Fruit fly (Drosophila melanogaster): ENCODE measurements around the gene Glyp.
A peak's percentile ranks its signal among the peaks of the same experiment; 100 is the strongest.

Glyp gene

DNA sequence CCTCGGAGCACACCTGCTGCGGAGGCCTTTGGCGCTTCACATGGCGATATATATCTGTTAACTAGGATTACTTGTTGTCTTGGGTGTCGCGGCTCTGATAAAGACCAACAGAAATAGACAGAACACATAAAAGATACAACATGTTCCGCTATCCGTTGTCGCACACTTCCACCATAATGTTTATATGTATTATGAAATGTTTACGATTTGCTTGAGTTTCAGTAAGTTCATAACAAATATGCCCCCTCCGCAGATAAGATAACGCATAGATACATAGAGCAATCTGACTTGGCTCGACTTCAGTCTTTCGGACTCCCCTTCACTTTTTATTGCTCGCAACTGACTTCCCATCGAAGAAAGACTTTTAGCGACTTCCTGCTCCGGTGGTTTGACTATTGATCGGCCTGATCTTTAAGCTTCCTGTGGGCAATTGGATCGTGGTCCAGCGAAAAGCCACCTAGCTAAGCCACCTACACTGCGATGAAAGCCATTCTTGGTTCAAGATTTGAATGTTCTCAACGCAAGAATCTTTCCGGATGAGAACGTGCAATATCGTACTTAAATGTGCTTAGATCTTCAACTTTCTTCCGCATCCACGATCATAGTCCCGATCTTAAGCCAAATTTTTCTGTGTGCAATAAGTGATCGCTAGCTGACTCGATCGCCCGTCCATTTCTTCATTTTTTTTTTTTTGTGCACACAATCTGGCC is 37.7 kb downstream of the Glyp start (continued):
- TF ChIP-seq seq (GFP tag; IDR thresholded peaks at IDR 0.05) (no peak), h (optimal IDR thresholded peaks at IDR 0.05) (no peak), CG4617 (GFP tag; optimal IDR thresholded peaks at IDR 0.05; ENCODE audit: borderline replicate concordance) (no peak), PHDP (tag; optimal IDR thresholded peaks at IDR 0.05) (peak; percentile 41), Awh (GFP tag; IDR thresholded peaks at IDR 0.05) (no peak), luna (GFP tag; optimal IDR thresholded peaks at IDR 0.05) (no peak), CG18476 (GFP tag; optimal IDR thresholded peaks at IDR 0.05) (no peak), phol (tag; optimal IDR thresholded peaks at IDR 0.05) (no peak), dimm (GFP tag; IDR thresholded peaks at IDR 0.05) (no peak), CG33557 (GFP tag; optimal IDR thresholded peaks at IDR 0.05) (peak; percentile 16), Xrp1 (GFP tag; IDR thresholded peaks at IDR 0.05) (peak; percentile 32; the same call in 1 of the 2 replicates), lmd (GFP tag; IDR thresholded peaks at IDR 0.05) (no peak), Drgx (GFP tag; IDR thresholded peaks at IDR 0.05) (peak; percentile 81), cg (GFP tag; optimal IDR thresholded peaks at IDR 0.05) (peak; percentile 30), CG5180 (GFP tag; optimal IDR thresholded peaks at IDR 0.05) (peak; percentile 50), caup (GFP tag; optimal IDR thresholded peaks at IDR 0.05; ENCODE audit: severe bottlenecking) (peak; percentile 69), crol (GFP tag; IDR thresholded peaks at IDR 0.05) (no peak), CG15514 (GFP tag; optimal IDR thresholded peaks at IDR 0.05) (peak; percentile 13), Dek (tag; optimal IDR thresholded peaks at IDR 0.05) (no peak), nmo (GFP tag; optimal IDR thresholded peaks at IDR 0.05) (no peak), CG30020 (tag; optimal IDR thresholded peaks at IDR 0.05) (no peak), CG3407 (GFP tag; optimal IDR thresholded peaks at IDR 0.05) (peak; percentile 20), Asciz (GFP tag; optimal IDR thresholded peaks at IDR 0.05) (peak; percentile 48), grn (GFP tag; optimal IDR thresholded peaks at IDR 0.05) (peak; percentile 65), CG16863 (GFP tag; optimal IDR thresholded peaks at IDR 0.05) (no peak), CG6654 (GFP tag; optimal IDR thresholded peaks at IDR 0.05) (no peak), CG18262 (tag; optimal IDR thresholded peaks at IDR 0.05) (peak; percentile 4), CG6765 (GFP tag; optimal IDR thresholded peaks at IDR 0.05) (peak; percentile 29), CG11695 (GFP tag; IDR thresholded peaks at IDR 0.05) (no peak), CG15269 (tag; optimal IDR thresholded peaks at IDR 0.05) (peak; percentile 46), CG11247 (GFP tag; IDR thresholded peaks at IDR 0.05) (no peak), wdn (GFP tag; IDR thresholded peaks at IDR 0.05) (no peak), dpn (GFP tag; optimal IDR thresholded peaks at IDR 0.05) (no peak), CG3281 (GFP tag; optimal IDR thresholded peaks at IDR 0.05) (peak; percentile 54), CG34376 (GFP tag; optimal IDR thresholded peaks at IDR 0.05) (peak; percentile 40), CG14441 (GFP tag; IDR thresholded peaks at IDR 0.05) (no peak), CG33213 (GFP tag; optimal IDR thresholded peaks at IDR 0.05) (no peak), Chrac-16 (GFP tag; optimal IDR thresholded peaks at IDR 0.05) (no peak), Antp (GFP tag; optimal IDR thresholded peaks at IDR 0.05) (no peak), gcm (GFP tag; optimal IDR thresholded peaks at IDR 0.05) (peak; percentile 45), Taf1 (GFP tag; IDR thresholded peaks at IDR 0.05) (no peak), trh (GFP tag; optimal IDR thresholded peaks at IDR 0.05) (no peak), lov (optimal IDR thresholded peaks at IDR 0.05) (no peak), lov (GFP tag; IDR thresholded peaks at IDR 0.05) (no peak), knrl (GFP tag; IDR thresholded peaks at IDR 0.05; ENCODE audit: partially characterized antibody) (no peak), dysf (GFP tag; IDR thresholded peaks at IDR 0.05) (no peak), Hr3 (GFP tag; optimal IDR thresholded peaks at IDR 0.05) (no peak), E2f2 (GFP tag; IDR thresholded peaks at IDR 0.05) (no peak), CG1024 (GFP tag; IDR thresholded peaks at IDR 0.05) (no peak), CG9876 (GFP tag; optimal IDR thresholded peaks at IDR 0.05) (no peak), CG10209 (GFP tag; optimal IDR thresholded peaks at IDR 0.05) (peak; percentile 29)
